Fruit fly (Drosophila melanogaster) whole organism, embryonic: ENCODE results near the gene Drice.
A peak's percentile ranks its signal among the peaks of the same experiment; 100 is the strongest.

Source experiments
- Aef1 ChIP-seq: fragments of 200-800 bp; sonication (Bioruptor generic); IDR thresholded peaks from 3 replicates; pipeline ENCODE4 v1.3.6; 2022; ENCODE audit warnings: missing biosample characterization, missing genetic modification characterization
- Blimp-1 ChIP-seq: fragments of 200-800 bp; sonication (Bioruptor generic); optimal IDR thresholded peaks from 3 replicates; lab custom pipeline; 2018; ENCODE audit warnings: missing biosample characterization, missing genetic modification characterization, mild to moderate bottlenecking, moderate library complexity, missing genetic modification reagents
- CG11560 ChIP-seq: fragments of 200-800 bp; sonication (Bioruptor generic); IDR thresholded peaks from 3 replicates; pipeline ENCODE4 v1.3.6; 2022; ENCODE audit warnings: missing biosample characterization, missing genetic modification characterization
- CG12236 ChIP-seq: fragments of 200-800 bp; sonication (Bioruptor generic); optimal IDR thresholded peaks from 2 replicates; lab custom pipeline; 2016; ENCODE audit warnings: missing biosample characterization, missing genetic modification characterization
- CG13287 ChIP-seq: fragments of 200-800 bp; sonication (Bioruptor generic); IDR thresholded peaks from 2 replicates; pipeline ENCODE4 v1.3.6; 2022; ENCODE audit warnings: missing biosample characterization, missing genetic modification characterization; ENCODE audit not compliant: partially characterized antibody
- CG15514 ChIP-seq: fragments of 200-800 bp; sonication (Bioruptor generic); optimal IDR thresholded peaks from 3 replicates; lab custom pipeline; 2017; ENCODE audit warnings: missing biosample characterization, missing genetic modification characterization, mild to moderate bottlenecking, moderate library complexity, missing genetic modification reagents
- CG16779 ChIP-seq: fragments of 200-800 bp; sonication (Bioruptor generic); IDR thresholded peaks from 2 replicates; pipeline ENCODE4 v1.3.6; 2022; ENCODE audit warnings: missing biosample characterization, missing genetic modification characterization
- CG17829 ChIP-seq: fragments of 200-800 bp; optimal IDR thresholded peaks from 2 replicates; lab custom pipeline; 2019; ENCODE audit warnings: missing biosample characterization, mild to moderate bottlenecking, missing genetic modification characterization, moderate library complexity
- CG1792 ChIP-seq: fragments of 200-800 bp; sonication (Bioruptor generic); optimal IDR thresholded peaks from 2 replicates; lab custom pipeline; 2016; ENCODE audit warnings: missing biosample characterization, missing genetic modification characterization
- CG18262 ChIP-seq: fragments of 200-800 bp; optimal IDR thresholded peaks from 3 replicates; lab custom pipeline; 2019; ENCODE audit warnings: missing biosample characterization, mild to moderate bottlenecking, missing genetic modification characterization, moderate library complexity
- CG31224 ChIP-seq: fragments of 200-800 bp; sonication (Bioruptor generic); IDR thresholded peaks from 2 replicates; pipeline ENCODE4 v1.3.6; 2022; ENCODE audit warnings: missing biosample characterization, missing genetic modification characterization
- CG31388 ChIP-seq: fragments of 200-800 bp; sonication (Bioruptor generic); optimal IDR thresholded peaks from 2 replicates; lab custom pipeline; 2016; ENCODE audit warnings: missing biosample characterization, missing genetic modification characterization
- CG32532 ChIP-seq: fragments of 200-800 bp; sonication (Bioruptor generic); IDR thresholded peaks from 2 replicates; pipeline ENCODE4 v1.3.6; 2022; ENCODE audit warnings: missing biosample characterization, missing genetic modification characterization
- CG4424 ChIP-seq: fragments of 200-800 bp; sonication (Bioruptor generic); optimal IDR thresholded peaks from 3 replicates; lab custom pipeline; 2016; ENCODE audit warnings: missing biosample characterization, missing genetic modification characterization
- CG7357 ChIP-seq: fragments of 200-800 bp; sonication (Bioruptor generic); IDR thresholded peaks from 3 replicates; pipeline ENCODE4 v1.3.6; 2022; ENCODE audit warnings: missing biosample characterization, missing genetic modification characterization
- CG8944 ChIP-seq: fragments of 200-800 bp; sonication (Bioruptor generic); optimal IDR thresholded peaks from 3 replicates; lab custom pipeline; 2016; ENCODE audit warnings: missing biosample characterization, missing genetic modification characterization
- Dip2 ChIP-seq: fragments of 200-800 bp; sonication (Bioruptor generic); IDR thresholded peaks from 2 replicates; pipeline ENCODE4 v1.3.6; 2022; ENCODE audit warnings: missing biosample characterization, missing genetic modification characterization
- Ets97D ChIP-seq: fragments of 200-800 bp; sonication (Bioruptor generic); optimal IDR thresholded peaks from 3 replicates; lab custom pipeline; 2016; ENCODE audit warnings: missing biosample characterization, missing genetic modification characterization
- HLH54F ChIP-seq: fragments of 200-800 bp; sonication (Bioruptor generic); optimal IDR thresholded peaks from 3 replicates; lab custom pipeline; 2016; ENCODE audit warnings: missing biosample characterization, missing genetic modification characterization
- Hr3 ChIP-seq: fragments of 200-800 bp; sonication (Bioruptor generic); optimal IDR thresholded peaks from 3 replicates; lab custom pipeline; 2016; ENCODE audit warnings: missing biosample characterization, missing genetic modification characterization
- MTF-1 ChIP-seq: fragments of 200-800 bp; sonication (Bioruptor generic); optimal IDR thresholded peaks from 2 replicates; lab custom pipeline; 2018; ENCODE audit warnings: missing biosample characterization, mild to moderate bottlenecking, missing genetic modification characterization, borderline replicate concordance
- Max ChIP-seq: fragments of 200-800 bp; sonication (Bioruptor generic); optimal IDR thresholded peaks from 2 replicates; lab custom pipeline; 2016; ENCODE audit warnings: missing biosample characterization, mild to moderate bottlenecking, missing genetic modification characterization
- Oaz ChIP-seq: fragments of 200-800 bp; sonication (Bioruptor generic); IDR thresholded peaks from 2 replicates; pipeline ENCODE4 v1.3.6; 2022; ENCODE audit warnings: missing biosample characterization, missing genetic modification characterization
- Sox100B ChIP-seq: fragments of 200-800 bp; sonication (Bioruptor generic); optimal IDR thresholded peaks from 3 replicates; lab custom pipeline; 2018; ENCODE audit warnings: missing biosample characterization, mild to moderate bottlenecking, missing genetic modification characterization
- Trl ChIP-seq, 3 experiments: fragments of >200 bp in 2 of 3; fragments of 200-800 bp in 1 of 3; sonication (Bioruptor generic) in 1 of 3; optimal IDR thresholded peaks; 2 replicates in 1 of 3; 3 replicates in 2 of 3; lab custom pipeline; 2016 to 2017; ENCODE audit warnings: missing biosample characterization in 1 of 3, missing genetic modification characterization in 1 of 3
- Xrp1 ChIP-seq: fragments of 200-800 bp; sonication (Bioruptor generic); IDR thresholded peaks from 2 replicates; pipeline ENCODE4 v1.3.6; 2022; ENCODE audit warnings: missing biosample characterization, missing genetic modification characterization
- ase ChIP-seq: fragments of 200-800 bp; sonication (Bioruptor generic); IDR thresholded peaks from 3 replicates; pipeline ENCODE4 v1.3.6; 2022; ENCODE audit warnings: missing biosample characterization, missing genetic modification characterization
- ash1 ChIP-seq: fragments of 200-800 bp; sonication (Bioruptor generic); optimal IDR thresholded peaks from 2 replicates; lab custom pipeline; 2018; ENCODE audit warnings: missing biosample characterization, mild to moderate bottlenecking, missing genetic modification characterization
- ato ChIP-seq: fragments of 200-800 bp; sonication (Bioruptor generic); IDR thresholded peaks from 2 replicates; pipeline ENCODE4 v1.3.6; 2022; ENCODE audit warnings: missing biosample characterization, missing genetic modification characterization; ENCODE audit not compliant: partially characterized antibody
- cad ChIP-seq: fragments of >200 bp; optimal IDR thresholded peaks from 2 replicates; lab custom pipeline; 2017; ENCODE audit warnings: missing biosample characterization, missing genetic modification characterization
- cato ChIP-seq: fragments of 200-800 bp; sonication (Bioruptor generic); optimal IDR thresholded peaks from 2 replicates; lab custom pipeline; 2016; ENCODE audit warnings: missing biosample characterization, missing genetic modification characterization, borderline replicate concordance
- chinmo ChIP-seq: fragments of 200-800 bp; sonication (Bioruptor generic); IDR thresholded peaks from 4 replicates; pipeline ENCODE4 v1.3.6; 2022; ENCODE audit warnings: missing biosample characterization, missing genetic modification characterization; ENCODE audit not compliant: partially characterized antibody
- ewg ChIP-seq: fragments of 200-800 bp; sonication (Bioruptor generic); optimal IDR thresholded peaks from 3 replicates; lab custom pipeline; 2017; ENCODE audit warnings: mild to moderate bottlenecking, missing biosample characterization, missing genetic modification reagents, missing genetic modification characterization
- gfzf ChIP-seq: fragments of 200-800 bp; sonication (Bioruptor generic); optimal IDR thresholded peaks from 2 replicates; lab custom pipeline; 2016; ENCODE audit warnings: missing biosample characterization, mild to moderate bottlenecking, missing genetic modification characterization, moderate library complexity
- gsb-n ChIP-seq: fragments of 200-800 bp; sonication (Bioruptor generic); optimal IDR thresholded peaks from 3 replicates; lab custom pipeline; 2018; ENCODE audit warnings: missing biosample characterization, mild to moderate bottlenecking, missing genetic modification characterization
- h ChIP-seq: fragments of >200 bp; optimal IDR thresholded peaks from 2 replicates; lab custom pipeline; 2017
- her ChIP-seq: fragments of 200-800 bp; sonication (Bioruptor generic); optimal IDR thresholded peaks from 2 replicates; lab custom pipeline; 2016; ENCODE audit warnings: missing biosample characterization, missing genetic modification characterization
- jumu ChIP-seq: fragments of 200-800 bp; sonication (Bioruptor generic); optimal IDR thresholded peaks from 3 replicates; lab custom pipeline; 2016; ENCODE audit warnings: missing biosample characterization, missing genetic modification characterization
- klu ChIP-seq: fragments of 200-800 bp; sonication (Bioruptor generic); IDR thresholded peaks from 2 replicates; pipeline ENCODE4 v1.3.6; 2022; ENCODE audit warnings: missing biosample characterization, missing genetic modification characterization
- lov ChIP-seq, 2 experiments: fragments of 200-800 bp in 1 of 2; fragments of >200 bp in 1 of 2; sonication (Bioruptor generic) in 1 of 2; IDR thresholded peaks in 1 of 2; optimal IDR thresholded peaks in 1 of 2; 2 replicates in 1 of 2; 3 replicates in 1 of 2; pipeline versions ENCODE4 v1.3.6 to Lab custom; 2017 to 2022; ENCODE audit warnings: missing biosample characterization in 1 of 2, missing genetic modification characterization in 1 of 2
- mirr ChIP-seq: fragments of 200-800 bp; sonication (Bioruptor generic); optimal IDR thresholded peaks from 3 replicates; lab custom pipeline; 2018; ENCODE audit warnings: missing biosample characterization, mild to moderate bottlenecking, missing genetic modification characterization
- pan ChIP-seq, 4 experiments: fragments of >200 bp in 3 of 4; fragments of 200-800 bp in 1 of 4; sonication (Bioruptor generic) in 1 of 4; optimal IDR thresholded peaks in 3 of 4; IDR thresholded peaks in 1 of 4; 2 replicates each; pipeline versions ENCODE4 v1.3.6 to Lab custom; 2017 to 2022; ENCODE audit warnings: missing biosample characterization in 2 of 4, missing genetic modification characterization in 2 of 4, mixed read lengths in 1 of 4
- pzg ChIP-seq: fragments of 200-800 bp; sonication (Bioruptor generic); optimal IDR thresholded peaks from 3 replicates; lab custom pipeline; 2018; ENCODE audit warnings: missing biosample characterization, mild to moderate bottlenecking, missing genetic modification characterization, moderate library complexity
- ranshi ChIP-seq: fragments of 200-800 bp; sonication (Bioruptor generic); IDR thresholded peaks from 2 replicates; pipeline ENCODE4 v1.3.6; 2022; ENCODE audit warnings: missing biosample characterization, missing genetic modification characterization
- sd ChIP-seq: fragments of 200-800 bp; sonication (Bioruptor generic); optimal IDR thresholded peaks from 3 replicates; lab custom pipeline; 2018; ENCODE audit warnings: missing biosample characterization, mild to moderate bottlenecking, missing genetic modification characterization, moderate library complexity
- sisA ChIP-seq: fragments of 200-800 bp; sonication (Bioruptor generic); IDR thresholded peaks from 2 replicates; pipeline ENCODE4 v1.3.6; 2022; ENCODE audit warnings: missing biosample characterization, missing genetic modification characterization
- stwl ChIP-seq: fragments of 200-800 bp; sonication (Bioruptor generic); optimal IDR thresholded peaks from 3 replicates; lab custom pipeline; 2018; ENCODE audit warnings: missing biosample characterization, mild to moderate bottlenecking, missing genetic modification characterization, moderate library complexity
- sug ChIP-seq: fragments of 200-800 bp; optimal IDR thresholded peaks from 2 replicates; lab custom pipeline; 2019; ENCODE audit warnings: missing biosample characterization, mild to moderate bottlenecking, missing genetic modification characterization, moderate library complexity
- usp ChIP-seq: fragments of >200 bp; optimal IDR thresholded peaks from 2 replicates; lab custom pipeline; 2017; ENCODE audit warnings: missing biosample characterization, missing genetic modification characterization
- yki ChIP-seq: fragments of >200 bp; optimal IDR thresholded peaks from 3 replicates; lab custom pipeline; 2018
- zfh1 ChIP-seq: fragments of 200-800 bp; sonication (Bioruptor generic); IDR thresholded peaks from 3 replicates; pipeline ENCODE4 v1.3.6; 2022; ENCODE audit warnings: missing biosample characterization, missing genetic modification characterization

Gene Drice

DNA sequence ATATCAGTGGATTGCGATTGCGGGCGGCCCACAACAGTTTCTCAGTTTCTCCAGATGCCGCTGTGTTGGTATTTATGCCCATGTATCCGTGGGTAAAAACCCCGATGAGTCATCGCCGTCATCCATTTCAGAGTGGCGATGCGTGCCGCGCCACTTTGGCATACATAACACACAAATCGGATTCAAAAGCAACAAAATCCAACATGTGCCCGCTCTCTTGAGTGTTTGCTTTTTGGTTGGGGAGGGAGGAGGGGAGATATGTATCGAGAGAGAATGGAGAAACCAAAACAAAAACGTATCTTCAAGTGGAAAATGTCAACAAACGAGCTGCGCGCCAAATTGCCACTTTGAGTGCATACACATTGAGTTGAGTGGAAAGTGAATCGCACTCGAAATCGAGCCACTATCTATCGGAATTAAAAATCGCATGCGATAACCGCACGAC, 27.8 kb upstream of the Drice start (continued):
- no peak for TF ChIP-seq pzg (GFP tag; lab: Kevin White, UChicago)
- peak; percentile 95 for TF ChIP-seq sd (tag; lab: Kevin White, UChicago)
- TF ChIP-seq gfzf (GFP tag; lab: Kevin White, UChicago): no peak
- no peak for TF ChIP-seq CG11560 (tag; lab: Robert Waterston, UW)
- TF ChIP-seq h: no peak
- TF ChIP-seq ato: no peak
- TF ChIP-seq CG4424: no peak
- no peak for TF ChIP-seq cad (GFP tag; lab: Kevin White, UChicago)
- no peak for TF ChIP-seq Blimp-1
- no peak for TF ChIP-seq ewg (GFP tag; lab: Kevin White, UChicago)
- TF ChIP-seq CG12236: no peak
- TF ChIP-seq MTF-1 (GFP tag; lab: Kevin White, UChicago): no peak
- TF ChIP-seq Xrp1 (GFP tag; lab: Robert Waterston, UW): no peak
- TF ChIP-seq sisA (GFP tag; lab: Robert Waterston, UW): no peak
- TF ChIP-seq ash1: no peak
- TF ChIP-seq chinmo (GFP tag; lab: Robert Waterston, UW): peak; percentile 99
- no peak for TF ChIP-seq Ets97D (GFP tag; lab: Kevin White, UChicago)
- no peak for TF ChIP-seq CG15514 (GFP tag; lab: Kevin White, UChicago)
- TF ChIP-seq pan (optimal IDR thresholded peaks at IDR 0.05; lab: Kevin White, UChicago): no peak
- no peak for TF ChIP-seq pan (GFP tag; optimal IDR thresholded peaks at IDR 0.05 in 1 of 2, IDR thresholded peaks at IDR 0.05 in 1 of 2)
- no peak for TF ChIP-seq stwl (tag; lab: Kevin White, UChicago)
- TF ChIP-seq HLH54F (GFP tag; lab: Kevin White, UChicago): no peak
- TF ChIP-seq usp: no peak
- TF ChIP-seq lov (optimal IDR thresholded peaks at IDR 0.05; lab: Kevin White, UChicago): no peak
- no peak; the same call in 2 of the 3 replicates for TF ChIP-seq lov (GFP tag; IDR thresholded peaks at IDR 0.05; lab: Robert Waterston, UW)
- TF ChIP-seq jumu (GFP tag; lab: Kevin White, UChicago): no peak
- TF ChIP-seq CG32532 (GFP tag; lab: Robert Waterston, UW): no peak
- TF ChIP-seq CG31224 (GFP tag; lab: Robert Waterston, UW): no peak
- no peak for TF ChIP-seq Hr3 (GFP tag; lab: Kevin White, UChicago)
- TF ChIP-seq mirr (GFP tag; lab: Kevin White, UChicago): peak; percentile 30
- peak in 1 of 2 experiments; percentile 96 for TF ChIP-seq Trl (optimal IDR thresholded peaks at IDR 0.05; lab: Kevin White, UChicago)
- no peak for TF ChIP-seq Trl (GFP tag; optimal IDR thresholded peaks at IDR 0.05; lab: Kevin White, UChicago)
- no peak for TF ChIP-seq CG31388
- no peak for TF ChIP-seq Dip2 (GFP tag; lab: Robert Waterston, UW)
- peak; percentile 46 for TF ChIP-seq her (GFP tag; lab: Kevin White, UChicago)
- no peak for TF ChIP-seq cato
- no peak for TF ChIP-seq CG1792
- no peak for TF ChIP-seq yki (lab: Kevin White, UChicago)
- TF ChIP-seq CG8944 (GFP tag; lab: Kevin White, UChicago): no peak
- TF ChIP-seq sug: no peak
- TF ChIP-seq Oaz (GFP tag; lab: Robert Waterston, UW): no peak
- no peak for TF ChIP-seq Max (GFP tag; lab: Kevin White, UChicago)
- TF ChIP-seq CG13287 (GFP tag; lab: Robert Waterston, UW): peak; percentile 68
- TF ChIP-seq CG18262: no peak
- TF ChIP-seq klu (GFP tag; lab: Robert Waterston, UW): no peak
- no peak for TF ChIP-seq CG16779 (GFP tag; lab: Robert Waterston, UW)
- TF ChIP-seq ranshi (GFP tag; lab: Robert Waterston, UW): no peak; the same call in 1 of the 2 replicates
- TF ChIP-seq Aef1 (GFP tag; lab: Robert Waterston, UW): no peak
- no peak for TF ChIP-seq zfh1 (GFP tag; lab: Robert Waterston, UW)
- no peak for TF ChIP-seq Sox100B (GFP tag; lab: Kevin White, UChicago)
- TF ChIP-seq ase (GFP tag; lab: Robert Waterston, UW): no peak
- no peak for TF ChIP-seq CG17829 (tag; lab: Kevin White, UChicago)
- peak; percentile 18 for TF ChIP-seq gsb-n (tag; lab: Kevin White, UChicago)
- TF ChIP-seq CG7357 (GFP tag; lab: Robert Waterston, UW): no peak
